Fruit fly (Drosophila melanogaster): Measurements from ENCODE around the gene nmd.

The nmd gene

DNA sequence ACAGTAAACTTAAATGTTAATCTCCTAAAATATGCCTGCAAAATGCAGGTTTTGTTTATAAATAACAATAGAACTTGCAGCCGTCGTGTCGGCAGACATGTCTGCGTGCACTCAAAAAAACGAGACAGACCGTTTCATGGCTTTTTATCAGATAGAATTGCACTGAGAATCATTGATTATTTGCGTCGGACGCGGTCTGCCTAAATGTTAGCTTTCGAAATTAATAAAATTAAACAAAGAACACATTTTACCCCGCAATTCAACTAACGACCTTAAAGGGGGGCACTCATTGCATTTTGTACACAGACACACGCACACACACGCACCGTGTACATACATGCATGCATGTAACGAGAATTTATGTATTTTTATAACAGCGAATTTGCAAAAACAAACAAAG is 26.9 kb downstream of the nmd start:
- TF ChIP-seq H2.0 (GFP tag; IDR thresholded peaks at IDR 0.05), result peak; percentile 23; the same call in 1 of the 2 replicates
- no peak for TF ChIP-seq CG7556 (GFP tag; optimal IDR thresholded peaks at IDR 0.05)
- peak; percentile 10 for TF ChIP-seq CG5245 (GFP tag; optimal IDR thresholded peaks at IDR 0.05)
- TF ChIP-seq CG7271 (tag; optimal IDR thresholded peaks at IDR 0.05), result no peak
- TF ChIP-seq CG6813 (GFP tag; optimal IDR thresholded peaks at IDR 0.05), result no peak
- TF ChIP-seq Side (GFP tag; optimal IDR thresholded peaks at IDR 0.05), result peak; percentile 39
- TF ChIP-seq exex (tag; optimal IDR thresholded peaks at IDR 0.05), result no peak
- no peak for TF ChIP-seq CG2678 (tag; optimal IDR thresholded peaks at IDR 0.05)
- peak; percentile 28; the same call in 1 of the 2 replicates for TF ChIP-seq CG14014 (GFP tag; IDR thresholded peaks at IDR 0.05)
- TF ChIP-seq Trl (optimal IDR thresholded peaks at IDR 0.05), result no peak
- peak; percentile 20 for TF ChIP-seq Trl (GFP tag; optimal IDR thresholded peaks at IDR 0.05)
- peak; percentile 19; the same call in 1 of the 2 replicates for TF ChIP-seq CG6689 (GFP tag; IDR thresholded peaks at IDR 0.05)
- no peak for TF ChIP-seq kay (GFP tag; optimal IDR thresholded peaks at IDR 0.05)
- TF ChIP-seq MESR4 (GFP tag; optimal IDR thresholded peaks at IDR 0.05), result peak; percentile 24
- TF ChIP-seq dpn (GFP tag; optimal IDR thresholded peaks at IDR 0.05), result peak; percentile 5 to 22
- TF ChIP-seq CG7786 (GFP tag; optimal IDR thresholded peaks at IDR 0.05), result peak; percentile 7
- no peak for TF ChIP-seq Nf-YB (GFP tag; optimal IDR thresholded peaks at IDR 0.05)
- peak; percentile 46 for TF ChIP-seq CG33213 (GFP tag; optimal IDR thresholded peaks at IDR 0.05)
- TF ChIP-seq peb (GFP tag; IDR thresholded peaks at IDR 0.05), result peak; percentile 11; the same call in 1 of the 2 replicates
- peak; percentile 46; the same call in 1 of the 3 replicates for TF ChIP-seq CG34422 (GFP tag; IDR thresholded peaks at IDR 0.05)
- peak; percentile 40; the same call in 1 of the 2 replicates for TF ChIP-seq Ptx1 (GFP tag; IDR thresholded peaks at IDR 0.05)
- no peak for TF ChIP-seq CG3726 (GFP tag; IDR thresholded peaks at IDR 0.05)
- TF ChIP-seq CG4820 (GFP tag; optimal IDR thresholded peaks at IDR 0.05), result peak; percentile 25
- TF ChIP-seq cg (GFP tag; optimal IDR thresholded peaks at IDR 0.05), result peak; percentile 92
- peak; percentile 32 for TF ChIP-seq az2 (GFP tag; optimal IDR thresholded peaks at IDR 0.05)
- TF ChIP-seq sc (optimal IDR thresholded peaks at IDR 0.05), result no peak
- no peak for TF ChIP-seq sc (GFP tag; optimal IDR thresholded peaks at IDR 0.05)
- TF ChIP-seq ase (GFP tag; IDR thresholded peaks at IDR 0.05), result peak; percentile 25; the same call in 1 of the 3 replicates
- peak; percentile 50 for TF ChIP-seq NC2β (GFP tag; optimal IDR thresholded peaks at IDR 0.05)
- peak; percentile 47 for TF ChIP-seq CG12236 (GFP tag; optimal IDR thresholded peaks at IDR 0.05)
- TF ChIP-seq CG17328 (GFP tag; IDR thresholded peaks at IDR 0.05), result peak; percentile 59
- TF ChIP-seq CG13775 (GFP tag; optimal IDR thresholded peaks at IDR 0.05), result peak; percentile 31
- no peak for TF ChIP-seq BEAF-32 (GFP tag; optimal IDR thresholded peaks at IDR 0.05)
- no peak for TF ChIP-seq Sry-δ (GFP tag; optimal IDR thresholded peaks at IDR 0.05)
- 0 out of 3 replicates have a peak, but pooled peaks have one; percentile 13 for TF ChIP-seq CG7357 (GFP tag; IDR thresholded peaks at IDR 0.05)
- TF ChIP-seq CG42726 (GFP tag; IDR thresholded peaks at IDR 0.05; ENCODE audit: partially characterized antibody), result no peak
- no peak for TF ChIP-seq Dip2 (GFP tag; IDR thresholded peaks at IDR 0.05)
- no peak for TF ChIP-seq rib (GFP tag; IDR thresholded peaks at IDR 0.05)
- TF ChIP-seq Antp (GFP tag; optimal IDR thresholded peaks at IDR 0.05), result peak; percentile 24
- no peak for TF ChIP-seq Atf6 (GFP tag; IDR thresholded peaks at IDR 0.05)
- TF ChIP-seq Rx (GFP tag; IDR thresholded peaks at IDR 0.05), result no peak
- TF ChIP-seq emc (GFP tag; optimal IDR thresholded peaks at IDR 0.05), result no peak
- peak; percentile 10 for TF ChIP-seq shn (GFP tag; optimal IDR thresholded peaks at IDR 0.05)
- TF ChIP-seq HmgZ (tag; optimal IDR thresholded peaks at IDR 0.05), result no peak
- no peak for TF ChIP-seq CG7745 (tag; optimal IDR thresholded peaks at IDR 0.05)
- TF ChIP-seq corto (GFP tag; optimal IDR thresholded peaks at IDR 0.05), result no peak
- TF ChIP-seq row (GFP tag; IDR thresholded peaks at IDR 0.05), result peak; percentile 37; the same call in 1 of the 3 replicates
- no peak for TF ChIP-seq CG16779 (GFP tag; IDR thresholded peaks at IDR 0.05)
- no peak for TF ChIP-seq tll (GFP tag; optimal IDR thresholded peaks at IDR 0.05)
- peak; percentile 0 for TF ChIP-seq CG4617 (GFP tag; optimal IDR thresholded peaks at IDR 0.05; ENCODE audit: borderline replicate concordance)
- peak; percentile 9 to 22 for TF ChIP-seq bsh (GFP tag; optimal IDR thresholded peaks at IDR 0.05)
- TF ChIP-seq CG14441 (GFP tag; IDR thresholded peaks at IDR 0.05), result peak; percentile 41; the same call in 1 of the 2 replicates
